Fruit fly (Drosophila melanogaster) whole organism, embryonic: ENCODE data around the gene Hs6st.
A peak's percentile ranks its signal among the peaks of the same experiment; 100 is the strongest.

Source experiments
- Atf6 ChIP-seq: fragments of 200-800 bp; sonication (Bioruptor generic); IDR thresholded peaks from 2 replicates; pipeline ENCODE4 v1.3.6; 2022; ENCODE audit warnings: missing biosample characterization, missing genetic modification characterization
- BtbVII ChIP-seq: fragments of 200-800 bp; sonication (Bioruptor generic); optimal IDR thresholded peaks from 3 replicates; lab custom pipeline; 2017; ENCODE audit warnings: missing biosample characterization, mild to moderate bottlenecking, missing genetic modification characterization
- CG10543 ChIP-seq: fragments of 200-800 bp; sonication (Bioruptor generic); optimal IDR thresholded peaks from 3 replicates; lab custom pipeline; 2017; ENCODE audit warnings: missing biosample characterization, mild to moderate bottlenecking, missing genetic modification characterization, moderate library complexity
- CG1233 ChIP-seq: fragments of 200-800 bp; sonication (Bioruptor generic); optimal IDR thresholded peaks from 4 replicates; lab custom pipeline; 2018; ENCODE audit warnings: missing biosample characterization, mild to moderate bottlenecking, missing genetic modification characterization
- CG12769 ChIP-seq: fragments of 200-800 bp; sonication (Bioruptor generic); optimal IDR thresholded peaks from 2 replicates; lab custom pipeline; 2019; ENCODE audit warnings: missing biosample characterization, mild to moderate bottlenecking, missing genetic modification characterization, moderate library complexity
- CG13287 ChIP-seq: fragments of 200-800 bp; sonication (Bioruptor generic); IDR thresholded peaks from 2 replicates; pipeline ENCODE4 v1.3.6; 2022; ENCODE audit warnings: missing biosample characterization, missing genetic modification characterization; ENCODE audit not compliant: partially characterized antibody
- CG14014 ChIP-seq: fragments of 200-800 bp; sonication (Bioruptor generic); IDR thresholded peaks from 2 replicates; pipeline ENCODE4 v1.3.6; 2022; ENCODE audit warnings: missing biosample characterization, missing genetic modification characterization
- CG17361 ChIP-seq: fragments of 200-800 bp; sonication (Bioruptor generic); IDR thresholded peaks from 3 replicates; pipeline ENCODE4 v1.3.6; 2022; ENCODE audit warnings: missing biosample characterization, missing genetic modification characterization
- CG17385 ChIP-seq: fragments of 200-800 bp; sonication (Bioruptor generic); optimal IDR thresholded peaks from 3 replicates; lab custom pipeline; 2018; ENCODE audit warnings: missing biosample characterization, mild to moderate bottlenecking, missing genetic modification characterization
- CG17612 ChIP-seq: fragments of 200-800 bp; sonication (Bioruptor generic); IDR thresholded peaks from 2 replicates; pipeline ENCODE4 v1.3.6; 2022; ENCODE audit warnings: missing biosample characterization, missing genetic modification characterization
- CG17829 ChIP-seq: fragments of 200-800 bp; optimal IDR thresholded peaks from 2 replicates; lab custom pipeline; 2019; ENCODE audit warnings: missing biosample characterization, mild to moderate bottlenecking, missing genetic modification characterization, moderate library complexity
- CG4282 ChIP-seq: fragments of 200-800 bp; sonication (Bioruptor generic); optimal IDR thresholded peaks from 2 replicates; lab custom pipeline; 2016; ENCODE audit warnings: missing biosample characterization, missing genetic modification characterization
- CG6272 ChIP-seq: fragments of 200-800 bp; sonication (Bioruptor generic); IDR thresholded peaks from 2 replicates; pipeline ENCODE4 v1.3.6; 2022; ENCODE audit warnings: missing biosample characterization, missing genetic modification characterization
- CG7357 ChIP-seq: fragments of 200-800 bp; sonication (Bioruptor generic); IDR thresholded peaks from 3 replicates; pipeline ENCODE4 v1.3.6; 2022; ENCODE audit warnings: missing biosample characterization, missing genetic modification characterization
- CG7372 ChIP-seq: fragments of 200-800 bp; sonication (Bioruptor generic); IDR thresholded peaks from 2 replicates; pipeline ENCODE4 v1.3.6; 2022; ENCODE audit warnings: missing biosample characterization, missing genetic modification characterization
- CG8388 ChIP-seq: fragments of 200-800 bp; sonication (Bioruptor generic); optimal IDR thresholded peaks from 2 replicates; lab custom pipeline; 2019; ENCODE audit warnings: missing biosample characterization, mild to moderate bottlenecking, missing genetic modification characterization, moderate library complexity
- CG9437 ChIP-seq: fragments of 200-800 bp; sonication (Bioruptor generic); optimal IDR thresholded peaks from 2 replicates; lab custom pipeline; 2018; ENCODE audit warnings: missing biosample characterization, mild to moderate bottlenecking, missing genetic modification characterization
- CHES-1-like ChIP-seq: fragments of 200-800 bp; sonication (Bioruptor generic); optimal IDR thresholded peaks from 2 replicates; lab custom pipeline; 2016; ENCODE audit warnings: missing biosample characterization, missing genetic modification characterization
- CTCF ChIP-seq: fragments of 200-800 bp; sonication (Bioruptor generic); optimal IDR thresholded peaks from 2 replicates; lab custom pipeline; 2017; ENCODE audit warnings: missing biosample characterization, mild to moderate bottlenecking, missing genetic modification characterization, moderate library complexity
- D19A ChIP-seq: fragments of 200-800 bp; optimal IDR thresholded peaks from 3 replicates; lab custom pipeline; 2019; ENCODE audit warnings: missing biosample characterization, mild to moderate bottlenecking, missing genetic modification characterization, moderate library complexity
- Elba2 ChIP-seq: fragments of 200-800 bp; sonication (Bioruptor generic); optimal IDR thresholded peaks from 3 replicates; lab custom pipeline; 2016; ENCODE audit warnings: missing biosample characterization, missing genetic modification characterization
- Hand ChIP-seq: fragments of 200-800 bp; sonication (Bioruptor generic); optimal IDR thresholded peaks from 2 replicates; lab custom pipeline; 2017; ENCODE audit warnings: mild to moderate bottlenecking, missing biosample characterization, missing genetic modification reagents, missing genetic modification characterization
- MTF-1 ChIP-seq: fragments of 200-800 bp; sonication (Bioruptor generic); optimal IDR thresholded peaks from 2 replicates; lab custom pipeline; 2018; ENCODE audit warnings: missing biosample characterization, mild to moderate bottlenecking, missing genetic modification characterization, borderline replicate concordance
- Mrtf ChIP-seq: fragments of 200-800 bp; sonication (Bioruptor generic); IDR thresholded peaks from 3 replicates; pipeline ENCODE4 v1.3.6; 2022; ENCODE audit warnings: missing biosample characterization, missing genetic modification characterization
- Oli ChIP-seq: fragments of 200-800 bp; sonication (Bioruptor generic); optimal IDR thresholded peaks from 2 replicates; lab custom pipeline; 2018; ENCODE audit warnings: missing biosample characterization, mild to moderate bottlenecking, missing genetic modification characterization, moderate library complexity
- Optix ChIP-seq: fragments of 200-800 bp; sonication (Bioruptor generic); IDR thresholded peaks from 3 replicates; pipeline ENCODE4 v1.3.6; 2022; ENCODE audit warnings: missing biosample characterization, missing genetic modification characterization
- Rfx ChIP-seq: fragments of 200-800 bp; sonication (Bioruptor generic); IDR thresholded peaks from 2 replicates; pipeline ENCODE4 v1.3.6; 2022; ENCODE audit warnings: missing biosample characterization, missing genetic modification characterization
- Sry-δ ChIP-seq: fragments of 200-800 bp; sonication (Bioruptor generic); optimal IDR thresholded peaks from 2 replicates; lab custom pipeline; 2016; ENCODE audit warnings: missing biosample characterization, missing genetic modification characterization
- abd-A ChIP-seq: fragments of 200-800 bp; sonication (Bioruptor generic); optimal IDR thresholded peaks from 3 replicates; lab custom pipeline; 2019; ENCODE audit warnings: missing biosample characterization, mild to moderate bottlenecking, missing genetic modification characterization, moderate library complexity
- ara ChIP-seq: fragments of 200-800 bp; sonication (Bioruptor generic); IDR thresholded peaks from 2 replicates; pipeline ENCODE4 v1.3.6; 2022; ENCODE audit warnings: missing biosample characterization, missing genetic modification characterization
- croc ChIP-seq: fragments of 200-800 bp; sonication (Bioruptor generic); conservative IDR thresholded peaks from 3 replicates; pipeline ENCODE4 v1.3.6; 2022; ENCODE audit warnings: missing biosample characterization, missing genetic modification characterization
- crp ChIP-seq, 2 experiments: fragments of 200-800 bp; sonication (Bioruptor generic); optimal IDR thresholded peaks; 2 replicates in 1 of 2; 3 replicates in 1 of 2; lab custom pipeline; 2017; ENCODE audit warnings: missing biosample characterization in 2 of 2, missing genetic modification characterization in 2 of 2, mild to moderate bottlenecking in 1 of 2, moderate library complexity in 1 of 2
- dm ChIP-seq: fragments of 200-800 bp; sonication (Bioruptor generic); optimal IDR thresholded peaks from 3 replicates; lab custom pipeline; 2016; ENCODE audit warnings: missing biosample characterization, missing genetic modification characterization
- gcm2 ChIP-seq: fragments of 200-800 bp; sonication (Bioruptor generic); optimal IDR thresholded peaks from 2 replicates; lab custom pipeline; 2016; ENCODE audit warnings: missing biosample characterization, missing genetic modification characterization
- jumu ChIP-seq: fragments of 200-800 bp; sonication (Bioruptor generic); optimal IDR thresholded peaks from 3 replicates; lab custom pipeline; 2016; ENCODE audit warnings: missing biosample characterization, missing genetic modification characterization
- lbe ChIP-seq: fragments of 200-800 bp; sonication (Bioruptor generic); optimal IDR thresholded peaks from 2 replicates; lab custom pipeline; 2016; ENCODE audit warnings: missing biosample characterization, mild to moderate bottlenecking, missing genetic modification characterization
- lilli ChIP-seq: fragments of 200-800 bp; sonication (Bioruptor generic); optimal IDR thresholded peaks from 3 replicates; lab custom pipeline; 2016; ENCODE audit warnings: missing biosample characterization, missing genetic modification characterization
- lov ChIP-seq, 2 experiments: fragments of 200-800 bp in 1 of 2; fragments of >200 bp in 1 of 2; sonication (Bioruptor generic) in 1 of 2; IDR thresholded peaks in 1 of 2; optimal IDR thresholded peaks in 1 of 2; 2 replicates in 1 of 2; 3 replicates in 1 of 2; pipeline versions ENCODE4 v1.3.6 to Lab custom; 2017 to 2022; ENCODE audit warnings: missing biosample characterization in 1 of 2, missing genetic modification characterization in 1 of 2
- pan ChIP-seq, 4 experiments: fragments of >200 bp in 3 of 4; fragments of 200-800 bp in 1 of 4; sonication (Bioruptor generic) in 1 of 4; optimal IDR thresholded peaks in 3 of 4; IDR thresholded peaks in 1 of 4; 2 replicates each; pipeline versions ENCODE4 v1.3.6 to Lab custom; 2017 to 2022; ENCODE audit warnings: missing biosample characterization in 2 of 4, missing genetic modification characterization in 2 of 4, mixed read lengths in 1 of 4
- ranshi ChIP-seq: fragments of 200-800 bp; sonication (Bioruptor generic); IDR thresholded peaks from 2 replicates; pipeline ENCODE4 v1.3.6; 2022; ENCODE audit warnings: missing biosample characterization, missing genetic modification characterization
- sd ChIP-seq: fragments of 200-800 bp; sonication (Bioruptor generic); optimal IDR thresholded peaks from 3 replicates; lab custom pipeline; 2018; ENCODE audit warnings: missing biosample characterization, mild to moderate bottlenecking, missing genetic modification characterization, moderate library complexity
- sens ChIP-seq: fragments of 200-800 bp; sonication (Bioruptor generic); peaks from one replicate; lab custom pipeline; 2016; ENCODE audit warnings: missing biosample characterization, missing genetic modification characterization
- sens-2 ChIP-seq: fragments of 200-800 bp; sonication (Bioruptor generic); IDR thresholded peaks from 2 replicates; pipeline ENCODE4 v1.3.6; 2022; ENCODE audit warnings: missing biosample characterization, missing genetic modification characterization
- slbo ChIP-seq: fragments of 200-800 bp; sonication (Bioruptor generic); IDR thresholded peaks from 2 replicates; pipeline ENCODE4 v1.3.6; 2022; ENCODE audit warnings: missing biosample characterization, missing genetic modification characterization
- slp2 ChIP-seq: fragments of 200-800 bp; sonication (Bioruptor generic); optimal IDR thresholded peaks from 2 replicates; lab custom pipeline; 2016; ENCODE audit warnings: missing biosample characterization, missing genetic modification characterization
- ttk ChIP-seq: fragments of 200-800 bp; sonication (Bioruptor generic); IDR thresholded peaks from 2 replicates; pipeline ENCODE4 v2.1.2; 2022; ENCODE audit warnings: missing biosample characterization, missing genetic modification characterization
- wek ChIP-seq: fragments of 200-800 bp; sonication (Bioruptor generic); optimal IDR thresholded peaks from 3 replicates; lab custom pipeline; 2018; ENCODE audit warnings: missing biosample characterization, mild to moderate bottlenecking, missing genetic modification characterization, moderate library complexity

Gene Hs6st

DNA sequence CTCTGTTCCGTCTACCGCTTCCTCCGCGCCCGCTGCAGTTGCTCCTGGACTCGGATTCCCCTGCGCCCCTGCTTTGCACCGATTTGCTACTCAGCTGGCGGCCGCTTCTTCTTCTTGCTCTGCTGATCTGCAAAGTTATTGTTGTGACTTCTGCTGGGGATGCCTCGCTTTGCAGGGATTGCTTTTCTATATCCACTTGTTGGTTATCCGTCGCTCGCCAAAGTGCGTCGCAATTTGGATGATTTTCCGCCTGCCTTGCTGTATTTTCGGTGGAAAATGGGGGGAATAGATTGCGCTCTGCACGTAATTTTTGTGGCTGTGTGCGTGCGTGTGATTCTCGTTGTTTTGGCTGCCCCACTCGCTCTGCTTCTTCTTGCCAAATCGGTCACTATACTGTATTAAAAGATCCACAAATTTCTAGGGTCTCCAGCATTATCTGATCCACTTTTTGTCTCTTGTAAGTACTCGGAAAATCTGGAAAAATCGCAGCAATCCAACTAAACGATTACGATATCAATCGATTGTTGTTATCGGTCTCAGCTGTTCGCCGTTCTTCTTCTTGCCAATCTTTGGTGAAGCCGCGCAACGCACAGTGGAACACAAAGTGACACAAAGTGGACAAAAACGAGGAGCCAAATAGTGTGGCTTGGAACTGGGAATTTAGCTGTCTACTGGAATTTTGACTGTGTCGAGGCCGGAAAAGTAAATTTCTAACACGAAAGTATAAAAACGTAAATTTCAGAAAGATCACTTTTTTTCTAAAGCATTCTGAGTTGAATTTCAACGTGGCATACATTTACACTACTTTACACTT, 105.2 kb downstream of the Hs6st start, which contains the start of gene ClpX (continued):
- TF ChIP-seq CG4282 (peak; percentile 42), CG17385 (GFP tag; lab: Kevin White, UChicago) (peak; percentile 100), CG17829 (tag; lab: Kevin White, UChicago) (peak; percentile 34), dm (peak; percentile 9), sd (tag; lab: Kevin White, UChicago) (peak; percentile 24), CG10543 (GFP tag; lab: Kevin White, UChicago) (peak; percentile 28), sens (peak; percentile 80), crp (GFP tag; optimal IDR thresholded peaks at IDR 0.05; lab: Kevin White, UChicago) (peak; percentile 82 to 97)

dm6 chr3R:19902328-19902727, 106.0 kb downstream of the Hs6st start:
- no peak for TF ChIP-seq ttk (GFP tag; lab: Robert Waterston, UW)
- TF ChIP-seq CG7372 (GFP tag; lab: Robert Waterston, UW): no peak
- peak; percentile 13 for TF ChIP-seq CG10543 (GFP tag; lab: Kevin White, UChicago)
- TF ChIP-seq CG6272 (GFP tag; lab: Robert Waterston, UW): no peak
- no peak for TF ChIP-seq CHES-1-like
- TF ChIP-seq MTF-1 (GFP tag; lab: Kevin White, UChicago): peak; percentile 16
- TF ChIP-seq Mrtf (GFP tag; lab: Robert Waterston, UW): 0 out of 3 replicates have a peak, but pooled peaks have one; percentile 40
- no peak for TF ChIP-seq pan (optimal IDR thresholded peaks at IDR 0.05; lab: Kevin White, UChicago)
- peak in 1 of 2 experiments; percentile 44 for TF ChIP-seq pan (GFP tag; optimal IDR thresholded peaks at IDR 0.05 in 1 of 2, IDR thresholded peaks at IDR 0.05 in 1 of 2)
- TF ChIP-seq Optix: no peak
- no peak for TF ChIP-seq Sry-δ (GFP tag; lab: Kevin White, UChicago)
- no peak for TF ChIP-seq ara (GFP tag; lab: Robert Waterston, UW)
- TF ChIP-seq Hand: no peak
- peak; percentile 61 for TF ChIP-seq CG12769 (tag; lab: Kevin White, UChicago)
- TF ChIP-seq Rfx (GFP tag; lab: Robert Waterston, UW): peak; percentile 75
- peak; percentile 28 for TF ChIP-seq Elba2 (GFP tag; lab: Kevin White, UChicago)
- no peak for TF ChIP-seq CG17361
- TF ChIP-seq CG8388 (GFP tag; lab: Kevin White, UChicago): no peak
- no peak for TF ChIP-seq CG4282
- TF ChIP-seq CG14014 (GFP tag; lab: Robert Waterston, UW): peak; percentile 65; the same call in 1 of the 2 replicates
- no peak for TF ChIP-seq jumu (GFP tag; lab: Kevin White, UChicago)
- no peak for TF ChIP-seq CG7357
- no peak for TF ChIP-seq gcm2
- peak; percentile 41 for TF ChIP-seq slbo (GFP tag; lab: Robert Waterston, UW)
- no peak for TF ChIP-seq CG1233
- no peak for TF ChIP-seq CG17612
- peak; percentile 24; the same call in 1 of the 2 replicates for TF ChIP-seq ranshi (GFP tag; lab: Robert Waterston, UW)
- TF ChIP-seq CG9437 (GFP tag; lab: Kevin White, UChicago): no peak
- no peak for TF ChIP-seq slp2 (GFP tag; lab: Kevin White, UChicago)
- peak; percentile 19; the same call in 1 of the 2 replicates for TF ChIP-seq Atf6 (GFP tag; lab: Robert Waterston, UW)
- TF ChIP-seq lilli: peak; percentile 7
- no peak for TF ChIP-seq wek (GFP tag; lab: Kevin White, UChicago)
- no peak for TF ChIP-seq D19A
- peak; percentile 19 for TF ChIP-seq BtbVII (GFP tag; lab: Kevin White, UChicago)
- no peak for TF ChIP-seq sens-2 (GFP tag; lab: Robert Waterston, UW)
- TF ChIP-seq abd-A (tag; lab: Kevin White, UChicago): no peak
- no peak for TF ChIP-seq croc (GFP tag; lab: Robert Waterston, UW)
- TF ChIP-seq lbe (GFP tag; lab: Kevin White, UChicago): no peak
- peak; percentile 14; the same call in 1 of the 2 replicates for TF ChIP-seq CG13287
- TF ChIP-seq lov (optimal IDR thresholded peaks at IDR 0.05; lab: Kevin White, UChicago): no peak
- no peak for TF ChIP-seq lov (GFP tag; IDR thresholded peaks at IDR 0.05; lab: Robert Waterston, UW)
- TF ChIP-seq Oli (tag; lab: Kevin White, UChicago): no peak
- no peak for TF ChIP-seq CTCF (GFP tag; lab: Kevin White, UChicago)
